Worm (Caenorhabditis elegans): ENCODE measurements around the gene T16G1.7.

DNA sequence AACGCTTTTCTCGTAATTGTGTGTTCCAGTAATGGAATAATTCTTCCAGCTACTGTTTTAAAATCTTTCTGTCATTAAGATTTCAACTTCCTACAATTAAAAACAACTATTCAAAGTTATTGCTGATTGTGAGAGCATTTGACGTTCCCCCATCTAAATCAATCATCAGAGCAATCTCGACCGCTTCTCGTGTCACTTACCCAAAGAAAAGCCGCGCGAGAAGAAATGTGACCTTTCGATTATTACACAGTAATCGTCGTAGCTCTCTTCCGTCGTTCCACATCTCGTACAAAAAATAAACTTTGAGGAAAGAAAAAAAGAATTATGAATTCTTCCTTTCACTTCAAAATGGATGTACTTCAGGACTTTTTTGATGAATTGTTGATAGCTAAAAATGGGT lies 27.5 kb downstream of the T16G1.7 start:
- TF ChIP-seq aly-2 (tag; optimal IDR thresholded peaks at IDR 0.05) (no peak), fkh-10 (GFP tag; optimal IDR thresholded peaks at IDR 0.05) (no peak), ces-1 (GFP tag; optimal IDR thresholded peaks at IDR 0.05) (no peak), aha-1 (tag; optimal IDR thresholded peaks at IDR 0.05) (no peak), snpc-4 (tag; optimal IDR thresholded peaks at IDR 0.05) (no peak), skn-1 (tag; optimal IDR thresholded peaks at IDR 0.05) (no peak), ceh-90 (tag; optimal IDR thresholded peaks at IDR 0.05) (no peak), egl-27 (tag; optimal IDR thresholded peaks at IDR 0.05) (no peak), fkh-8 (tag; optimal IDR thresholded peaks at IDR 0.05) (no peak), sptf-1 (tag; optimal IDR thresholded peaks at IDR 0.05) (no peak), nhr-12 (tag; optimal IDR thresholded peaks at IDR 0.05) (no peak), unc-62 (GFP tag; optimal IDR thresholded peaks at IDR 0.05) (no peak)
